Worm (Caenorhabditis elegans) whole organism, L4 larva: Measurements from ENCODE around the gene clec-3.
A peak's percentile ranks its signal among the peaks of the same experiment; 100 is the strongest.

Source experiments
- F37D6.2 ChIP-seq: sonication (generic microtip); optimal IDR thresholded peaks from 2 replicates; lab custom pipeline; 2016; ENCODE audit warnings: mild to moderate bottlenecking, missing genetic modification characterization, missing compliant biosample characterization
- T20F7.1 ChIP-seq: fragments of 200-800 bp; sonication (Bioruptor generic); optimal IDR thresholded peaks from 2 replicates; lab custom pipeline; 2018; ENCODE audit warnings: mild to moderate bottlenecking, missing genetic modification characterization, missing compliant biosample characterization
- Y105C5A.15 ChIP-seq: fragments of 200-800 bp; sonication (Bioruptor generic); IDR thresholded peaks from 2 replicates; pipeline ENCODE4 v1.3.6; 2022; ENCODE audit warnings: missing genetic modification characterization, missing compliant biosample characterization
- aha-1 ChIP-seq: fragments of 150-350 bp; peaks from one replicate; lab custom pipeline; 2014; ENCODE audit warnings: missing biosample characterization, missing genetic modification characterization
- arid-1 ChIP-seq: fragments of 200-800 bp; sonication (Bioruptor generic); conservative IDR thresholded peaks from 2 replicates; pipeline ENCODE4 v1.3.6; 2022; ENCODE audit warnings: missing genetic modification reagents, missing genetic modification characterization, missing compliant biosample characterization
- ceh-20 ChIP-seq: fragments of 200-800 bp; sonication (Bioruptor generic); IDR thresholded peaks from 2 replicates; pipeline ENCODE4 v1.3.6; 2022; ENCODE audit warnings: missing genetic modification reagents, missing genetic modification characterization, missing compliant biosample characterization
- ceh-32 ChIP-seq: sonication (generic microtip); optimal IDR thresholded peaks from 2 replicates; lab custom pipeline; 2016; ENCODE audit warnings: mild to moderate bottlenecking, missing genetic modification characterization, missing compliant biosample characterization; ENCODE audit not compliant: poor library complexity
- ctbp-1 ChIP-seq: fragments of 200-800 bp; sonication (Bioruptor generic); IDR thresholded peaks from 2 replicates; pipeline ENCODE4 v1.3.6; 2022; ENCODE audit warnings: missing genetic modification reagents, missing genetic modification characterization, missing compliant biosample characterization
- daf-12 ChIP-seq: fragments of 150-350 bp; optimal IDR thresholded peaks from 2 replicates; lab custom pipeline; 2014; ENCODE audit warnings: missing biosample characterization, missing genetic modification reagents, missing genetic modification characterization
- daf-16 ChIP-seq, 3 experiments: sonication (generic microtip); optimal IDR thresholded peaks; 2 replicates each; lab custom pipeline; 2016 to 2017; ENCODE audit warnings: missing genetic modification characterization in 3 of 3, missing genetic modification reagents in 3 of 3, mild to moderate bottlenecking in 2 of 3, missing compliant biosample characterization in 2 of 3, missing biosample characterization in 1 of 3, moderate library complexity in 1 of 3
- dmd-6 ChIP-seq: fragments of 200-800 bp; sonication (Bioruptor generic); IDR thresholded peaks from 2 replicates; pipeline ENCODE4 v1.3.6; 2022; ENCODE audit warnings: missing genetic modification reagents, missing genetic modification characterization, missing compliant biosample characterization
- dmd-8 ChIP-seq: fragments of 200-800 bp; sonication (Bioruptor generic); IDR thresholded peaks from 2 replicates; pipeline ENCODE4 v1.3.6; 2022; ENCODE audit warnings: missing genetic modification characterization, missing compliant biosample characterization
- fkh-10 ChIP-seq: fragments of 150-350 bp; optimal IDR thresholded peaks from 2 replicates; lab custom pipeline; 2014; ENCODE audit warnings: missing biosample characterization, missing genetic modification reagents, missing genetic modification characterization
- fos-1 ChIP-seq: fragments of 150-350 bp; optimal IDR thresholded peaks from 2 replicates; lab custom pipeline; 2014; ENCODE audit warnings: missing biosample characterization, missing genetic modification characterization
- hif-1 ChIP-seq, 2 experiments: sonication (generic microtip); optimal IDR thresholded peaks; 2 replicates each; lab custom pipeline; 2016 to 2017; ENCODE audit warnings: missing compliant biosample characterization in 2 of 2, missing genetic modification characterization in 2 of 2, missing genetic modification reagents in 2 of 2, missing genotype in 2 of 2, mild to moderate bottlenecking in 1 of 2
- hlh-11 ChIP-seq: fragments of 200-800 bp; sonication (Bioruptor generic); optimal IDR thresholded peaks from 2 replicates; lab custom pipeline; 2018; ENCODE audit warnings: mild to moderate bottlenecking, missing genetic modification characterization, missing compliant biosample characterization
- hlh-30 ChIP-seq: sonication (generic microtip); optimal IDR thresholded peaks from 2 replicates; lab custom pipeline; 2017; ENCODE audit warnings: antibody characterized with exemption, mild to moderate bottlenecking, missing genetic modification characterization, missing compliant biosample characterization; ENCODE audit not compliant: insufficient read depth
- jun-1 ChIP-seq: fragments of 150-350 bp; optimal IDR thresholded peaks from 2 replicates; lab custom pipeline; 2014; ENCODE audit warnings: missing biosample characterization, missing genetic modification reagents, missing genetic modification characterization
- lim-7 ChIP-seq: fragments of 200-800 bp; sonication (Bioruptor generic); IDR thresholded peaks from 2 replicates; pipeline ENCODE4 v1.3.6; 2022; ENCODE audit warnings: missing genetic modification characterization, missing compliant biosample characterization
- lin-38 ChIP-seq: fragments of 200-800 bp; sonication (Bioruptor generic); IDR thresholded peaks from 2 replicates; pipeline ENCODE4 v1.3.6; 2022; ENCODE audit warnings: missing genetic modification reagents, missing genetic modification characterization, missing compliant biosample characterization
- lir-3 ChIP-seq: sonication (generic microtip); optimal IDR thresholded peaks from 2 replicates; lab custom pipeline; 2016; ENCODE audit warnings: mild to moderate bottlenecking, missing genetic modification characterization, missing compliant biosample characterization
- nhr-11 ChIP-seq: fragments of 150-350 bp; optimal IDR thresholded peaks from 2 replicates; lab custom pipeline; 2014; ENCODE audit warnings: missing biosample characterization, missing genetic modification characterization
- nhr-28 ChIP-seq: fragments of 150-350 bp; optimal IDR thresholded peaks from 2 replicates; lab custom pipeline; 2014; ENCODE audit warnings: missing biosample characterization, missing genetic modification characterization
- nhr-41 ChIP-seq: fragments of 200-800 bp; sonication (Bioruptor generic); IDR thresholded peaks from 2 replicates; pipeline ENCODE4 v1.3.6; 2022; ENCODE audit warnings: missing genetic modification reagents, missing genetic modification characterization, missing compliant biosample characterization
- nhr-48 ChIP-seq: sonication (generic microtip); optimal IDR thresholded peaks from 2 replicates; lab custom pipeline; 2016; ENCODE audit warnings: mild to moderate bottlenecking, missing genetic modification characterization, missing compliant biosample characterization
- nhr-77 ChIP-seq: fragments of 150-350 bp; optimal IDR thresholded peaks from 2 replicates; lab custom pipeline; 2014; ENCODE audit warnings: missing biosample characterization, missing genetic modification characterization
- pha-4 ChIP-seq, 2 experiments: fragments of 150-350 bp in 1 of 2; fragments of 200-800 bp in 1 of 2; sonication (Bioruptor generic) in 1 of 2; IDR thresholded peaks in 1 of 2; optimal IDR thresholded peaks in 1 of 2; 2 replicates each; pipeline versions ENCODE4 v1.3.6 to Lab custom; 2014 to 2022; ENCODE audit warnings: missing genetic modification characterization in 2 of 2, missing genetic modification reagents in 2 of 2, missing biosample characterization in 1 of 2, missing compliant biosample characterization in 1 of 2
- php-3 ChIP-seq: fragments of 200-800 bp; sonication (Bioruptor generic); IDR thresholded peaks from 2 replicates; pipeline ENCODE4 v1.3.6; 2022; ENCODE audit warnings: missing genetic modification reagents, missing genetic modification characterization, missing compliant biosample characterization
- pqm-1 ChIP-seq: sonication (generic microtip); optimal IDR thresholded peaks from 2 replicates; lab custom pipeline; 2017; ENCODE audit warnings: missing biosample characterization, missing genetic modification characterization
- spr-3 ChIP-seq: fragments of 200-800 bp; sonication (Bioruptor generic); optimal IDR thresholded peaks from 2 replicates; lab custom pipeline; 2018; ENCODE audit warnings: mild to moderate bottlenecking, missing genetic modification characterization, missing compliant biosample characterization
- tra-1 ChIP-seq: fragments of 200-800 bp; sonication (Bioruptor generic); IDR thresholded peaks from 2 replicates; pipeline ENCODE4 v1.3.6; 2022; ENCODE audit warnings: missing genetic modification reagents, missing genetic modification characterization, missing compliant biosample characterization
- unc-130 ChIP-seq: sonication (generic microtip); optimal IDR thresholded peaks from 2 replicates; lab custom pipeline; 2016; ENCODE audit warnings: missing genetic modification reagents, missing genetic modification characterization, missing compliant biosample characterization
- unc-62 ChIP-seq, 3 experiments: fragments of 150-350 bp in 1 of 3; sonication (generic microtip); optimal IDR thresholded peaks in 2 of 3; peaks in 1 of 3; 1 replicate in 1 of 3; 2 replicates in 2 of 3; lab custom pipeline; 2014 to 2017; ENCODE audit warnings: missing biosample characterization in 3 of 3, missing genetic modification characterization in 3 of 3, missing genetic modification reagents in 3 of 3, missing genotype in 1 of 3
- zag-1 ChIP-seq: fragments of 150-350 bp; optimal IDR thresholded peaks from 2 replicates; lab custom pipeline; 2014; ENCODE audit warnings: missing biosample characterization, missing genetic modification characterization
- zfp-2 ChIP-seq: sonication (generic microtip); optimal IDR thresholded peaks from 2 replicates; lab custom pipeline; 2016; ENCODE audit warnings: mild to moderate bottlenecking, missing genetic modification characterization, missing compliant biosample characterization
- zip-11 ChIP-seq: fragments of 200-800 bp; sonication (Bioruptor generic); IDR thresholded peaks from 2 replicates; pipeline ENCODE4 v1.3.6; 2022; ENCODE audit warnings: missing genetic modification characterization, missing compliant biosample characterization
- zip-2 ChIP-seq: fragments of 150-350 bp; optimal IDR thresholded peaks from 2 replicates; lab custom pipeline; 2014; ENCODE audit warnings: missing biosample characterization, missing genetic modification characterization

clec-3 gene

ce11 chrII:3028264-3028663 is 8.6 kb upstream of the clec-3 start (continued):
- no peak for TF ChIP-seq pha-4 (GFP tag; IDR thresholded peaks at IDR 0.05; lab: Robert Waterston, UW)
- no peak for TF ChIP-seq pha-4 (tag; optimal IDR thresholded peaks at IDR 0.05; lab: Kevin White, UChicago)
- no peak for TF ChIP-seq zip-11 (GFP tag; lab: Robert Waterston, UW)

DNA sequence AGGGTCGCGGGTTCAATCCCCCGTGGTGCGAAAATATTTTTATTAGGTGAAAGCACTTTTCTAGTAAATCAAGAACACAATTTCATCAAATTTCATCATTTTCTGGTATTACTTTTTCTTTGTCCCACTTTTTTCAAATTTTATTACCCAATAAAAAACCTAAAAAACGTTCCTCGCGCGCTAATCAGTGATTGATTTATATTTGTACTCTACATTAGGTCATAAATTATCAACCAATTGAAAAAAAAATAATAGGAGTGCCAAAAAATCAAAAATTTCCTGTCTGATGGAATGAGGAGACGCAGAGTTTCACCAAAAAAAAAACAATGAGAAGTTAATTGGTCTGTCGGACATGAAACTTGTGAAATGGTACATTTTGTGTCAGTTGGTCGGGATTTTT is 4.9 kb upstream of the clec-3 start:
- TF ChIP-seq zag-1 (tag; lab: Kevin White, UChicago) (no peak), unc-130 (GFP tag; lab: Kevin White, UChicago) (no peak), nhr-28 (tag; lab: Kevin White, UChicago) (peak; percentile 18), dmd-6 (GFP tag; lab: Robert Waterston, UW) (0 out of 2 replicates have a peak, but pooled peaks have one; percentile 8), jun-1 (tag; lab: Kevin White, UChicago) (no peak), lim-7 (no peak), T20F7.1 (GFP tag; lab: Kevin White, UChicago) (no peak), tra-1 (GFP tag; lab: Robert Waterston, UW) (0 out of 2 replicates have a peak, but pooled peaks have one; percentile 14), lin-38 (no peak), spr-3 (GFP tag; lab: Kevin White, UChicago) (no peak), hif-1 (tag; optimal IDR thresholded peaks at IDR 0.05; lab: Kevin White, UChicago) (no peak), ceh-20 (GFP tag; lab: Robert Waterston, UW) (peak; percentile 86), php-3 (peak; percentile 83), F37D6.2 (tag; lab: Kevin White, UChicago) (no peak), ceh-32 (no peak), Y105C5A.15 (GFP tag; lab: Robert Waterston, UW) (no peak), arid-1 (GFP tag; lab: Robert Waterston, UW) (no peak), lir-3 (tag; lab: Kevin White, UChicago) (no peak), daf-12 (tag; lab: Kevin White, UChicago) (no peak)

- no peak for TF ChIP-seq zip-2 (tag; lab: Kevin White, UChicago)
- TF ChIP-seq zag-1 (tag; lab: Kevin White, UChicago) = no peak
- no peak for TF ChIP-seq hlh-30 (tag; lab: Kevin White, UChicago)
- no peak for TF ChIP-seq zfp-2 (tag; lab: Kevin White, UChicago)
- TF ChIP-seq aha-1 (tag; lab: Kevin White, UChicago) = peak; percentile 7
Observed at ce11 chrII:3023381-3023935, 3.8 kb upstream of the clec-3 start, which contains the start of gene clec-2. clec-2 (minus strand) TSS chrII:3023431.

ce11 chrII:3020899-3021298 is 1.2 kb upstream of the clec-3 start:
- TF ChIP-seq zip-2 (tag; lab: Kevin White, UChicago) (no peak), nhr-48 (no peak), dmd-8 (GFP tag; lab: Robert Waterston, UW) (no peak), unc-62 (GFP tag; optimal IDR thresholded peaks at IDR 0.05 in 1 of 2; lab: Kevin White, UChicago) (peak in 1 of 2 experiments; percentile 91), unc-62 (tag; optimal IDR thresholded peaks at IDR 0.05; lab: Kevin White, UChicago) (no peak)

- no peak for TF ChIP-seq fos-1
- TF ChIP-seq ctbp-1 (GFP tag; lab: Robert Waterston, UW) = no peak
- no peak for TF ChIP-seq nhr-11 (tag; lab: Kevin White, UChicago)
- peak; percentile 24 for TF ChIP-seq aha-1 (tag; lab: Kevin White, UChicago)
- peak; percentile 23 for TF ChIP-seq hlh-11 (tag; lab: Kevin White, UChicago)
- TF ChIP-seq dmd-6 (GFP tag; lab: Robert Waterston, UW) = peak; percentile 51; the same call in 1 of the 2 replicates
- TF ChIP-seq nhr-77 (tag; lab: Kevin White, UChicago) = peak; percentile 6
- TF ChIP-seq nhr-28 (tag; lab: Kevin White, UChicago) = peak; percentile 75
- TF ChIP-seq nhr-41 (GFP tag; lab: Robert Waterston, UW) = 0 out of 2 replicates have a peak, but pooled peaks have one; percentile 7
- TF ChIP-seq fkh-10 (GFP tag; lab: Kevin White, UChicago) = no peak
- no peak for TF ChIP-seq daf-16 (GFP tag; optimal IDR thresholded peaks at IDR 0.05; lab: Kevin White, UChicago)
- peak; percentile 48 for TF ChIP-seq daf-16 (tag; optimal IDR thresholded peaks at IDR 0.05; lab: Kevin White, UChicago)
- TF ChIP-seq pqm-1 (tag; lab: Kevin White, UChicago) = peak; percentile 84
- TF ChIP-seq, all 104 proteins: peak for 8
Observed at ce11 chrII:3014196-3014849, 5.4 kb downstream of the clec-3 start, which contains the start of gene C41H7.2. C41H7.2 (plus strand) TSS chrII:3014817.
